Worm (Caenorhabditis elegans) whole organism, L3 larva: Measurements from ENCODE around the gene fbxa-84.

Source experiments
- R02D3.7 ChIP-seq: fragments of 150-350 bp; optimal IDR thresholded peaks from 2 replicates; lab custom pipeline; 2014; ENCODE audit warnings: missing biosample characterization, missing genetic modification characterization
- aly-2 ChIP-seq: fragments of 150-350 bp; optimal IDR thresholded peaks from 2 replicates; lab custom pipeline; 2014; ENCODE audit warnings: missing biosample characterization, missing genetic modification characterization
- ceh-16 ChIP-seq: sonication (generic microtip); optimal IDR thresholded peaks from 2 replicates; lab custom pipeline; 2017; ENCODE audit warnings: missing biosample characterization, missing genetic modification characterization
- ceh-28 ChIP-seq: fragments of 150-350 bp; optimal IDR thresholded peaks from 2 replicates; lab custom pipeline; 2014; ENCODE audit warnings: missing biosample characterization, missing genetic modification reagents, missing genetic modification characterization
- ceh-9 ChIP-seq: sonication (generic microtip); optimal IDR thresholded peaks from 2 replicates; lab custom pipeline; 2018; ENCODE audit warnings: missing biosample characterization, missing genetic modification characterization
- daf-12 ChIP-seq: fragments of 150-350 bp; optimal IDR thresholded peaks from 2 replicates; lab custom pipeline; 2014; ENCODE audit warnings: missing biosample characterization, missing genetic modification reagents, missing genetic modification characterization
- egl-5 ChIP-seq: fragments of 150-350 bp; optimal IDR thresholded peaks from 2 replicates; lab custom pipeline; 2017; ENCODE audit warnings: missing biosample characterization, missing genetic modification reagents, missing genetic modification characterization, inconsistent platforms
- elt-1 ChIP-seq: fragments of 150-350 bp; optimal IDR thresholded peaks from 2 replicates; lab custom pipeline; 2014; ENCODE audit warnings: missing biosample characterization, missing genetic modification characterization
- elt-2 ChIP-seq: sonication (generic microtip); optimal IDR thresholded peaks from 2 replicates; lab custom pipeline; 2016; ENCODE audit warnings: missing genetic modification reagents, mild to moderate bottlenecking, missing genetic modification characterization, missing compliant biosample characterization
- elt-3 ChIP-seq, 3 experiments: fragments of 150-350 bp in 1 of 3; sonication (generic microtip) in 2 of 3; optimal IDR thresholded peaks; 2 replicates in 2 of 3; 4 replicates in 1 of 3; lab custom pipeline; 2014 to 2017; ENCODE audit warnings: missing biosample characterization in 3 of 3, missing genetic modification characterization in 3 of 3
- fos-1 ChIP-seq: fragments of 150-350 bp; optimal IDR thresholded peaks from 2 replicates; lab custom pipeline; 2014; ENCODE audit warnings: missing biosample characterization, missing genetic modification characterization
- hmg-11 ChIP-seq: sonication (generic microtip); optimal IDR thresholded peaks from 2 replicates; lab custom pipeline; 2016; ENCODE audit warnings: missing genetic modification characterization, missing compliant biosample characterization
- lsy-12 ChIP-seq: sonication (generic microtip); optimal IDR thresholded peaks from 2 replicates; lab custom pipeline; 2016; ENCODE audit warnings: mild to moderate bottlenecking, missing genetic modification characterization, missing compliant biosample characterization
- mdl-1 ChIP-seq: fragments of 150-350 bp; optimal IDR thresholded peaks from 2 replicates; lab custom pipeline; 2014; ENCODE audit warnings: missing biosample characterization, missing genetic modification characterization
- mml-1 ChIP-seq: fragments of 150-350 bp; sonication (generic microtip); optimal IDR thresholded peaks from 3 replicates; lab custom pipeline; 2014; ENCODE audit warnings: missing biosample characterization, missing genetic modification characterization
- nfya-1 ChIP-seq: sonication (generic microtip); optimal IDR thresholded peaks from 2 replicates; lab custom pipeline; 2017; ENCODE audit warnings: missing genetic modification characterization, mild to moderate bottlenecking, missing compliant biosample characterization, antibody characterized with exemption, moderate library complexity; ENCODE audit not compliant: insufficient read depth
- nhr-11 ChIP-seq: fragments of 150-350 bp; optimal IDR thresholded peaks from 2 replicates; lab custom pipeline; 2014; ENCODE audit warnings: missing biosample characterization, missing genetic modification characterization
- nhr-12 ChIP-seq: fragments of 150-350 bp; optimal IDR thresholded peaks from 2 replicates; lab custom pipeline; 2014; ENCODE audit warnings: missing biosample characterization, missing genetic modification characterization
- nhr-237 ChIP-seq: fragments of 150-350 bp; optimal IDR thresholded peaks from 2 replicates; lab custom pipeline; 2014; ENCODE audit warnings: missing biosample characterization, missing genetic modification characterization
- nhr-43 ChIP-seq: sonication (generic microtip); optimal IDR thresholded peaks from 2 replicates; lab custom pipeline; 2016; ENCODE audit warnings: mild to moderate bottlenecking, missing genetic modification characterization, missing compliant biosample characterization; ENCODE audit not compliant: poor library complexity, severe bottlenecking
- nhr-76 ChIP-seq: fragments of 150-350 bp; sonication (generic microtip); optimal IDR thresholded peaks from 5 replicates; lab custom pipeline; 2014; ENCODE audit warnings: missing biosample characterization, missing genetic modification characterization
- nhr-77 ChIP-seq: fragments of 150-350 bp; optimal IDR thresholded peaks from 2 replicates; lab custom pipeline; 2014; ENCODE audit warnings: missing biosample characterization, missing genetic modification characterization
- pha-4 ChIP-seq: fragments of 150-350 bp; optimal IDR thresholded peaks from 2 replicates; lab custom pipeline; 2014; ENCODE audit warnings: missing biosample characterization, missing genetic modification reagents, missing genetic modification characterization
- pqm-1 ChIP-seq: fragments of 150-350 bp; optimal IDR thresholded peaks from 2 replicates; lab custom pipeline; 2017; ENCODE audit warnings: missing biosample characterization, missing genetic modification characterization, inconsistent platforms
- sea-2 ChIP-seq: fragments of 150-350 bp; sonication (generic microtip); optimal IDR thresholded peaks from 4 replicates; lab custom pipeline; 2014; ENCODE audit warnings: missing biosample characterization, missing genetic modification reagents, missing genetic modification characterization
- skn-1 ChIP-seq: fragments of 150-350 bp; optimal IDR thresholded peaks from 2 replicates; lab custom pipeline; 2014; ENCODE audit warnings: missing biosample characterization, missing genetic modification characterization
- tbx-2 ChIP-seq: sonication (generic microtip); optimal IDR thresholded peaks from 2 replicates; lab custom pipeline; 2016; ENCODE audit warnings: mild to moderate bottlenecking, missing genetic modification characterization, missing compliant biosample characterization
- unc-39 ChIP-seq: sonication (generic microtip); optimal IDR thresholded peaks from 4 replicates; lab custom pipeline; 2017; ENCODE audit warnings: missing biosample characterization, missing genetic modification characterization
- ztf-11 ChIP-seq: fragments of 150-350 bp; optimal IDR thresholded peaks from 2 replicates; lab custom pipeline; 2014; ENCODE audit warnings: missing biosample characterization, missing genetic modification characterization

The fbxa-84 gene

ce11 chrV:15150176-15150575, 32.1 kb upstream of the fbxa-84 start:
- TF ChIP-seq nfya-1 (tag; lab: Kevin White, UChicago) (peak; percentile 58), elt-2 (tag; lab: Kevin White, UChicago) (no peak)

DNA sequence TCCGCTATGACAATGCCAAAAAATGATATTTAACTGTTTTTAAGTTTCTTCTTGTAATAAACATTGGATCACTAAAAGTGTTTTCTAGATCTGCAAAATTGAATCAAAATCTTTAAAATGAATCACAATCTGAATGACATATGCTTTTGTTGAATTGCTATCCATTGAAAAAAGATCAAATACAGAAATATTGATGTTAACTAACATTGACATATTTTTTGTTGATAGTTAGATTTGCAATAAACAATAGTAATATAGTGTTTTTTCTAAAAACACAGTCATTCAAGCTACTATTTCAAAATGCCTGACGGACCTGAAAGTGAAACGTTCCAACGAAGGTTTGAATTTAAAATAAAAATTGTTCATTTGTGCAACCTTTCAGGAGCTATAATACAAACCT, 31.6 kb upstream of the fbxa-84 start, which contains the start of gene T09F5.2:
Gene T09F5.2, plus strand, starts transcription at position 301 of the 400 bp plus-strand sequence.
- no peak for TF ChIP-seq skn-1 (tag; lab: Kevin White, UChicago)

ce11 chrV:15152010-15152409, 30.2 kb upstream of the fbxa-84 start:
- TF ChIP-seq elt-3 (tag; optimal IDR thresholded peaks at IDR 0.05; lab: Kevin White, UChicago) (no peak), unc-39 (tag; lab: Kevin White, UChicago) (no peak)

- TF ChIP-seq elt-1 (tag; lab: Kevin White, UChicago) (no peak), elt-2 (tag; lab: Kevin White, UChicago) (no peak), elt-3 (tag; optimal IDR thresholded peaks at IDR 0.05; lab: Kevin White, UChicago) (no peak), hmg-11 (tag; lab: Kevin White, UChicago) (no peak), sea-2 (no peak), nhr-43 (tag; lab: Kevin White, UChicago) (no peak), lsy-12 (tag; lab: Kevin White, UChicago) (no peak), nhr-76 (no peak), tbx-2 (tag; lab: Kevin White, UChicago) (no peak), nfya-1 (tag; lab: Kevin White, UChicago) (no peak), mml-1 (tag; lab: Kevin White, UChicago) (no peak), nhr-12 (tag; lab: Kevin White, UChicago) (no peak), ceh-28 (tag; lab: Kevin White, UChicago) (no peak), aly-2 (tag; lab: Kevin White, UChicago) (no peak)
Observed at ce11 chrV:15153277-15153676, 29.0 kb upstream of the fbxa-84 start, which contains the start of gene srh-55. Gene srh-55 (plus strand): TSS chrV:15153577.

- TF ChIP-seq hmg-11 (tag; lab: Kevin White, UChicago), result no peak
- no peak for TF ChIP-seq ceh-9 (tag; lab: Kevin White, UChicago)
- no peak for TF ChIP-seq mml-1 (tag; lab: Kevin White, UChicago)
- no peak for TF ChIP-seq ztf-11
- TF ChIP-seq egl-5 (tag; lab: Kevin White, UChicago), result no peak
- TF ChIP-seq aly-2 (tag; lab: Kevin White, UChicago), result no peak
- no peak for TF ChIP-seq nhr-12 (tag; lab: Kevin White, UChicago)
- no peak for TF ChIP-seq ceh-16 (tag; lab: Kevin White, UChicago)
- no peak for TF ChIP-seq pqm-1 (tag; lab: Kevin White, UChicago)
- no peak for TF ChIP-seq R02D3.7 (tag; lab: Kevin White, UChicago)
- TF ChIP-seq nhr-237, result no peak
- no peak for TF ChIP-seq elt-3 (tag; optimal IDR thresholded peaks at IDR 0.05; lab: Kevin White, UChicago)
- no peak for TF ChIP-seq unc-39 (tag; lab: Kevin White, UChicago)
- TF ChIP-seq elt-1 (tag; lab: Kevin White, UChicago), result no peak
- no peak for TF ChIP-seq mdl-1 (tag; lab: Kevin White, UChicago)
- no peak for TF ChIP-seq pha-4 (tag; lab: Kevin White, UChicago)
- TF ChIP-seq daf-12 (tag; lab: Kevin White, UChicago), result no peak
- TF ChIP-seq fos-1, result no peak
Observed at ce11 chrV:15156504-15156903, 25.7 kb upstream of the fbxa-84 start.

- TF ChIP-seq nfya-1 (tag; lab: Kevin White, UChicago) (no peak), ztf-11 (no peak), nhr-77 (tag; lab: Kevin White, UChicago) (no peak), ceh-9 (tag; lab: Kevin White, UChicago) (no peak), ceh-16 (tag; lab: Kevin White, UChicago) (no peak)
- TF ChIP-seq, all 47 proteins: peak for 0
Observed at ce11 chrV:15158691-15159090, 23.5 kb upstream of the fbxa-84 start, which contains the start of gene str-45. Gene str-45 (plus strand): TSS chrV:15158991.

DNA sequence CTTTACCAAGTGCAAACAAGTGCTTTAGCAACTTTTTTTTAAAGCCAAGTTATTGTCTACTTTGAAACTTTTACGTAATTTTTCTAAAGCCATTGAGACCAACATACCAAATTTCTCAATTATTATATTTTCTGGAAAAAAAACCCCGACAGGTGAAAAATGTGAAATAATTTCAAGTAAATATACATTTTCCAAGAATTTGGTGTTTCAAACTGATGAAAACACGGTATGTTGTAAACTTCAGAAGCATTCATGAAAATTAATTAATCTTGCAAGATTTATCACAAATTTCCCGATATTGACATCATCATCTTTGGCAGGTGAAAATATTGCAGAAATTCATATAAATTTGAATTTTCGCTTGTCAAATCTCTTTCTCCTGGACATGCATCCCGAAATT, 19.5 kb upstream of the fbxa-84 start, which contains the start of gene srz-11:
Gene srz-11, plus strand, starts transcription at position 386 of the 400 bp plus-strand sequence.
- TF ChIP-seq nhr-11 (peak; percentile 15), hmg-11 (tag; lab: Kevin White, UChicago) (no peak)
- TF ChIP-seq, all 47 proteins: peak for 1
